Fruit fly (Drosophila melanogaster) whole organism, pupa: ENCODE data around the gene CG31609.

Experiments
- CG10348 ChIP-seq: fragments of 200-800 bp; sonication (Bioruptor generic); IDR thresholded peaks from 2 replicates; pipeline ENCODE4 v1.3.6; 2022; ENCODE audit warnings: missing biosample characterization, missing genetic modification characterization
- CG13204 ChIP-seq: fragments of 200-800 bp; sonication (Bioruptor generic); optimal IDR thresholded peaks from 2 replicates; lab custom pipeline; 2018; ENCODE audit warnings: missing biosample characterization, mild to moderate bottlenecking, missing genetic modification characterization, moderate library complexity
- CG14655 ChIP-seq: fragments of 200-800 bp; sonication (Bioruptor generic); optimal IDR thresholded peaks from 3 replicates; lab custom pipeline; 2017; ENCODE audit warnings: mild to moderate bottlenecking, missing biosample characterization, missing genetic modification reagents, missing genetic modification characterization
- CG17806 ChIP-seq: fragments of 200-800 bp; sonication (Bioruptor generic); optimal IDR thresholded peaks from 2 replicates; lab custom pipeline; 2018; ENCODE audit warnings: missing biosample characterization, mild to moderate bottlenecking, missing genetic modification characterization, moderate library complexity
- CG4496 ChIP-seq: fragments of 200-800 bp; sonication (Bioruptor generic); IDR thresholded peaks from 3 replicates; pipeline ENCODE4 v1.3.6; 2022; ENCODE audit warnings: missing biosample characterization, missing genetic modification characterization
- CG8301 ChIP-seq: fragments of 200-800 bp; sonication (Bioruptor generic); optimal IDR thresholded peaks from 2 replicates; lab custom pipeline; 2018; ENCODE audit warnings: missing biosample characterization, mild to moderate bottlenecking, missing genetic modification characterization
- CG9948 ChIP-seq: fragments of 200-800 bp; sonication (Bioruptor generic); optimal IDR thresholded peaks from 2 replicates; lab custom pipeline; 2018; ENCODE audit warnings: missing biosample characterization, mild to moderate bottlenecking, missing genetic modification characterization, moderate library complexity
- EcR ChIP-seq: fragments of 200-800 bp; sonication (Bioruptor generic); optimal IDR thresholded peaks from 3 replicates; lab custom pipeline; 2019; ENCODE audit warnings: missing biosample characterization, missing genetic modification characterization, mild to moderate bottlenecking, moderate library complexity, missing genetic modification reagents
- gl ChIP-seq: fragments of 200-800 bp; sonication (Bioruptor generic); optimal IDR thresholded peaks from 2 replicates; lab custom pipeline; 2018; ENCODE audit warnings: missing biosample characterization, mild to moderate bottlenecking, missing genetic modification characterization

DNA sequence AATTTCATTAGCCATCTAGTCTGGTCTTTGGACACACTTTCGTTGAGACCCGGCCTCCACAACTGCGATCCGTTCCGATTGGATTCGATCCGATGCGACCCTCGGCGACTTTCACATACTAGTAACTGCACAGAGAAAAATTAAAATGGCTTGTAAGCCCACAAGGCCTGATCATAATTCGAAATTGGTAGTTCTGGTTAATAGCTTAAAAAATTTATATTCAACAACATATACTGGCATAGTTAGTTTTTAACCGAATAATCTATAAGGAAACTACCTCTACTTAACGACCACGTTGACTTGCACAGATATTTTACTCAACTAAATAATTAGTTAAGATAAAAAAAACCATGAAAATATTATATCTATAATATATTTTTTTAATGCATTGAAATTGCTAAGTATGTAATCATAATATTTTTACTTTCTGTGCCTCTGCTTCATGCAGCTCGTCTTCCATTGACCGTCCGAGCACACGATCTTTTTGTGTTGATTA is 43.6 kb downstream of the CG31609 start:
- TF ChIP-seq gl (no peak), CG13204 (GFP tag; lab: Kevin White, UChicago) (no peak), CG14655 (GFP tag; lab: Kevin White, UChicago) (peak; percentile 52), CG10348 (GFP tag; lab: Robert Waterston, UW) (no peak), CG17806 (tag; lab: Kevin White, UChicago) (no peak), CG4496 (GFP tag; lab: Robert Waterston, UW) (no peak), EcR (GFP tag; lab: Kevin White, UChicago) (no peak), CG8301 (peak; percentile 47), CG9948 (tag; lab: Kevin White, UChicago) (no peak)
